Worm (Caenorhabditis elegans): ENCODE measurements around the gene arrd-13.

Gene arrd-13

ce11 chrII:13750128-13750527, 8.1 kb upstream of the arrd-13 start:
- TF ChIP-seq T22C8.4 (GFP tag; IDR thresholded peaks at IDR 0.05) (no peak), ztf-29 (GFP tag; IDR thresholded peaks at IDR 0.05) (no peak), ztf-23 (GFP tag; IDR thresholded peaks at IDR 0.05) (no peak), cog-1 (tag; optimal IDR thresholded peaks at IDR 0.05) (no peak), flt-1 (GFP tag; IDR thresholded peaks at IDR 0.05) (no peak), ref-1 (GFP tag; conservative IDR thresholded peaks at IDR 0.05) (no peak), klf-2 (GFP tag; conservative IDR thresholded peaks at IDR 0.05) (no peak), tab-1 (GFP tag; IDR thresholded peaks at IDR 0.05) (no peak), med-1 (GFP tag; optimal IDR thresholded peaks at IDR 0.05; ENCODE audit: insufficient read depth) (no peak)

ce11 chrII:13751030-13751429, 7.2 kb upstream of the arrd-13 start:
- TF ChIP-seq ztf-23 (GFP tag; IDR thresholded peaks at IDR 0.05) (no peak), ref-1 (GFP tag; conservative IDR thresholded peaks at IDR 0.05) (no peak), tab-1 (GFP tag; IDR thresholded peaks at IDR 0.05) (no peak), cog-1 (tag; optimal IDR thresholded peaks at IDR 0.05) (no peak), flt-1 (GFP tag; IDR thresholded peaks at IDR 0.05) (no peak), T22C8.4 (GFP tag; IDR thresholded peaks at IDR 0.05) (no peak), klf-2 (GFP tag; conservative IDR thresholded peaks at IDR 0.05) (no peak), ztf-29 (GFP tag; IDR thresholded peaks at IDR 0.05) (no peak), med-1 (GFP tag; optimal IDR thresholded peaks at IDR 0.05; ENCODE audit: insufficient read depth) (no peak)

ce11 chrII:13752016-13752415, 6.2 kb upstream of the arrd-13 start, which contains the start of gene arrd-14:
Gene arrd-14, plus strand, starts transcription at chrII:13752316.
- no peak for TF ChIP-seq tab-1 (GFP tag; IDR thresholded peaks at IDR 0.05)
- TF ChIP-seq ztf-29 (GFP tag; IDR thresholded peaks at IDR 0.05): no peak
- no peak for TF ChIP-seq med-1 (GFP tag; optimal IDR thresholded peaks at IDR 0.05; ENCODE audit: insufficient read depth)
- no peak for TF ChIP-seq flt-1 (GFP tag; IDR thresholded peaks at IDR 0.05)
- TF ChIP-seq cog-1 (tag; optimal IDR thresholded peaks at IDR 0.05): no peak

ce11 chrII:13756232-13756631, 2.0 kb upstream of the arrd-13 start:
- no peak for TF ChIP-seq med-1 (GFP tag; optimal IDR thresholded peaks at IDR 0.05; ENCODE audit: insufficient read depth)
- TF ChIP-seq cog-1 (tag; optimal IDR thresholded peaks at IDR 0.05): no peak
- no peak for TF ChIP-seq ztf-23 (GFP tag; IDR thresholded peaks at IDR 0.05)
- TF ChIP-seq ref-1 (GFP tag; conservative IDR thresholded peaks at IDR 0.05): no peak
- no peak for TF ChIP-seq T22C8.4 (GFP tag; IDR thresholded peaks at IDR 0.05)
- TF ChIP-seq ztf-29 (GFP tag; IDR thresholded peaks at IDR 0.05): no peak

- no peak for TF ChIP-seq ztf-23 (GFP tag; IDR thresholded peaks at IDR 0.05)
- TF ChIP-seq T22C8.4 (GFP tag; IDR thresholded peaks at IDR 0.05): no peak
- TF ChIP-seq ztf-29 (GFP tag; IDR thresholded peaks at IDR 0.05): no peak
- TF ChIP-seq ref-1 (GFP tag; conservative IDR thresholded peaks at IDR 0.05): no peak
- no peak for TF ChIP-seq med-1 (GFP tag; optimal IDR thresholded peaks at IDR 0.05; ENCODE audit: insufficient read depth)
- no peak for TF ChIP-seq flt-1 (GFP tag; IDR thresholded peaks at IDR 0.05)
- TF ChIP-seq cog-1 (tag; optimal IDR thresholded peaks at IDR 0.05): no peak
- TF ChIP-seq tab-1 (GFP tag; IDR thresholded peaks at IDR 0.05): no peak
- no peak for TF ChIP-seq klf-2 (GFP tag; conservative IDR thresholded peaks at IDR 0.05)
These were observed 4.8 kb downstream of the arrd-13 start, which contains the start of gene arrd-11 for ce11 chrII:13763009-13763468. Gene arrd-11, plus strand, starts transcription at chrII:13763418.

ce11 chrII:13765952-13766351, 7.7 kb downstream of the arrd-13 start, which contains the start of gene arrd-12:
Gene arrd-12, plus strand, starts transcription at chrII:13766252.
- TF ChIP-seq ztf-29 (GFP tag; IDR thresholded peaks at IDR 0.05) (no peak), klf-2 (GFP tag; conservative IDR thresholded peaks at IDR 0.05) (no peak), cog-1 (tag; optimal IDR thresholded peaks at IDR 0.05) (no peak), T22C8.4 (GFP tag; IDR thresholded peaks at IDR 0.05) (no peak), ref-1 (GFP tag; conservative IDR thresholded peaks at IDR 0.05) (no peak), flt-1 (GFP tag; IDR thresholded peaks at IDR 0.05) (no peak), tab-1 (GFP tag; IDR thresholded peaks at IDR 0.05) (no peak), ztf-23 (GFP tag; IDR thresholded peaks at IDR 0.05) (no peak), med-1 (GFP tag; optimal IDR thresholded peaks at IDR 0.05; ENCODE audit: insufficient read depth) (no peak)

ce11 chrII:13771335-13771734, 13.1 kb downstream of the arrd-13 start, which contains the start of gene C01B9.1:
Gene C01B9.1, plus strand, starts transcription at chrII:13771575.
- TF ChIP-seq ztf-23 (GFP tag; IDR thresholded peaks at IDR 0.05) (no peak), klf-2 (GFP tag; conservative IDR thresholded peaks at IDR 0.05) (no peak), ref-1 (GFP tag; conservative IDR thresholded peaks at IDR 0.05) (no peak), cog-1 (tag; optimal IDR thresholded peaks at IDR 0.05) (no peak), flt-1 (GFP tag; IDR thresholded peaks at IDR 0.05) (no peak), ztf-29 (GFP tag; IDR thresholded peaks at IDR 0.05) (no peak), T22C8.4 (GFP tag; IDR thresholded peaks at IDR 0.05) (no peak), tab-1 (GFP tag; IDR thresholded peaks at IDR 0.05) (no peak), med-1 (GFP tag; optimal IDR thresholded peaks at IDR 0.05; ENCODE audit: insufficient read depth) (no peak)

ce11 chrII:13780792-13781248, 22.6 kb downstream of the arrd-13 start:
- no peak for TF ChIP-seq ztf-23 (GFP tag; IDR thresholded peaks at IDR 0.05)
- no peak for TF ChIP-seq med-1 (GFP tag; optimal IDR thresholded peaks at IDR 0.05; ENCODE audit: insufficient read depth)
- no peak for TF ChIP-seq ztf-29 (GFP tag; IDR thresholded peaks at IDR 0.05)
- TF ChIP-seq flt-1 (GFP tag; IDR thresholded peaks at IDR 0.05): no peak
- no peak for TF ChIP-seq klf-2 (GFP tag; conservative IDR thresholded peaks at IDR 0.05)
- no peak for TF ChIP-seq ref-1 (GFP tag; conservative IDR thresholded peaks at IDR 0.05)
- TF ChIP-seq tab-1 (GFP tag; IDR thresholded peaks at IDR 0.05): no peak
- no peak for TF ChIP-seq T22C8.4 (GFP tag; IDR thresholded peaks at IDR 0.05)
- no peak for TF ChIP-seq cog-1 (tag; optimal IDR thresholded peaks at IDR 0.05)

- no peak for TF ChIP-seq ztf-29 (GFP tag; IDR thresholded peaks at IDR 0.05)
- TF ChIP-seq klf-2 (GFP tag; conservative IDR thresholded peaks at IDR 0.05): no peak
- TF ChIP-seq med-1 (GFP tag; optimal IDR thresholded peaks at IDR 0.05; ENCODE audit: insufficient read depth): no peak
- TF ChIP-seq ref-1 (GFP tag; conservative IDR thresholded peaks at IDR 0.05): no peak
- TF ChIP-seq ztf-23 (GFP tag; IDR thresholded peaks at IDR 0.05): no peak
- TF ChIP-seq T22C8.4 (GFP tag; IDR thresholded peaks at IDR 0.05): no peak
- TF ChIP-seq tab-1 (GFP tag; IDR thresholded peaks at IDR 0.05): no peak
- no peak for TF ChIP-seq cog-1 (tag; optimal IDR thresholded peaks at IDR 0.05)
- TF ChIP-seq flt-1 (GFP tag; IDR thresholded peaks at IDR 0.05): no peak
These were observed 25.7 kb downstream of the arrd-13 start, which contains the start of gene C01B9.4 for ce11 chrII:13783880-13784279. Gene C01B9.4, minus strand, starts transcription at chrII:13783980.
